Fruit fly (Drosophila melanogaster) whole organism, embryonic: ENCODE measurements around the gene Non3.

Experiments
- CG11560 ChIP-seq: fragments of 200-800 bp; sonication (Bioruptor generic); IDR thresholded peaks from 3 replicates; pipeline ENCODE4 v1.3.6; 2022; ENCODE audit warnings: missing biosample characterization, missing genetic modification characterization
- Doc2 ChIP-seq: fragments of 200-800 bp; sonication (Bioruptor generic); IDR thresholded peaks from 2 replicates; pipeline ENCODE4 v1.3.6; 2022; ENCODE audit warnings: missing biosample characterization, missing genetic modification characterization
- Hey ChIP-seq: fragments of 200-800 bp; sonication (Bioruptor generic); optimal IDR thresholded peaks from 3 replicates; lab custom pipeline; 2018; ENCODE audit warnings: missing biosample characterization, mild to moderate bottlenecking, missing genetic modification characterization
- Mad ChIP-seq: fragments of 200-800 bp; sonication (Bioruptor generic); optimal IDR thresholded peaks from 2 replicates; lab custom pipeline; 2016; ENCODE audit warnings: missing biosample characterization, missing genetic modification characterization
- Scr ChIP-seq: fragments of 200-800 bp; sonication (Bioruptor generic); IDR thresholded peaks from 2 replicates; pipeline ENCODE4 v1.3.6; 2022; ENCODE audit warnings: missing biosample characterization, missing genetic modification characterization; ENCODE audit not compliant: partially characterized antibody
- YL-1 ChIP-seq: fragments of 200-800 bp; sonication (Bioruptor generic); optimal IDR thresholded peaks from 3 replicates; lab custom pipeline; 2017; ENCODE audit warnings: missing biosample characterization, mild to moderate bottlenecking, missing genetic modification characterization
- crp ChIP-seq, 2 experiments: fragments of 200-800 bp; sonication (Bioruptor generic); optimal IDR thresholded peaks; 2 replicates in 1 of 2; 3 replicates in 1 of 2; lab custom pipeline; 2017; ENCODE audit warnings: missing biosample characterization in 2 of 2, missing genetic modification characterization in 2 of 2, mild to moderate bottlenecking in 1 of 2, moderate library complexity in 1 of 2
- odd ChIP-seq: fragments of 200-800 bp; sonication (Bioruptor generic); optimal IDR thresholded peaks from 2 replicates; lab custom pipeline; 2017; ENCODE audit warnings: missing biosample characterization, mild to moderate bottlenecking, missing genetic modification characterization

- TF ChIP-seq CG11560 (tag; lab: Robert Waterston, UW) (no peak), Scr (GFP tag; lab: Robert Waterston, UW) (no peak), Doc2 (no peak), YL-1 (GFP tag; lab: Kevin White, UChicago) (no peak), Mad (no peak), Hey (tag; lab: Kevin White, UChicago) (no peak), crp (GFP tag; optimal IDR thresholded peaks at IDR 0.05; lab: Kevin White, UChicago) (no peak), odd (GFP tag; lab: Kevin White, UChicago) (no peak)
These were observed 28.2 kb upstream of the Non3 start for dm6 chr3R:18195295-18195694.
